Worm (Caenorhabditis elegans) whole organism, midembryonic: ENCODE data around the gene T03F6.4.

Experiments used
- T22C8.4 ChIP-seq: fragments of 200-800 bp; sonication (Bioruptor generic); IDR thresholded peaks from 2 replicates; pipeline ENCODE4 v1.3.6; 2022; ENCODE audit warnings: missing genetic modification characterization, missing compliant biosample characterization
- cog-1 ChIP-seq: sonication (generic microtip); optimal IDR thresholded peaks from 2 replicates; lab custom pipeline; 2016; ENCODE audit warnings: missing genetic modification characterization, missing compliant biosample characterization
- flt-1 ChIP-seq: fragments of 200-800 bp; sonication (Bioruptor generic); IDR thresholded peaks from 2 replicates; pipeline ENCODE4 v1.3.6; 2022; ENCODE audit warnings: missing genetic modification characterization, missing compliant biosample characterization
- klf-2 ChIP-seq: fragments of 200-800 bp; sonication (Bioruptor generic); conservative IDR thresholded peaks from 2 replicates; pipeline ENCODE4 v1.3.6; 2022; ENCODE audit warnings: missing genetic modification reagents, missing genetic modification characterization, missing compliant biosample characterization
- med-1 ChIP-seq: sonication (generic microtip); optimal IDR thresholded peaks from 2 replicates; lab custom pipeline; 2017; ENCODE audit warnings: missing genetic modification characterization, mild to moderate bottlenecking, missing compliant biosample characterization, antibody characterized with exemption, missing genetic modification reagents; ENCODE audit not compliant: insufficient read depth
- ref-1 ChIP-seq: fragments of 200-800 bp; sonication (Bioruptor generic); conservative IDR thresholded peaks from 2 replicates; pipeline ENCODE4 v1.3.6; 2022; ENCODE audit warnings: missing genetic modification reagents, missing genetic modification characterization, missing compliant biosample characterization
- ztf-23 ChIP-seq: fragments of 200-800 bp; sonication (Bioruptor generic); IDR thresholded peaks from 2 replicates; pipeline ENCODE4 v1.3.6; 2022; ENCODE audit warnings: missing genetic modification reagents, missing genetic modification characterization, missing compliant biosample characterization
- ztf-29 ChIP-seq: fragments of 200-800 bp; sonication (Bioruptor generic); IDR thresholded peaks from 2 replicates; pipeline ENCODE4 v1.3.6; 2022; ENCODE audit warnings: missing genetic modification reagents, missing genetic modification characterization, missing compliant biosample characterization

DNA sequence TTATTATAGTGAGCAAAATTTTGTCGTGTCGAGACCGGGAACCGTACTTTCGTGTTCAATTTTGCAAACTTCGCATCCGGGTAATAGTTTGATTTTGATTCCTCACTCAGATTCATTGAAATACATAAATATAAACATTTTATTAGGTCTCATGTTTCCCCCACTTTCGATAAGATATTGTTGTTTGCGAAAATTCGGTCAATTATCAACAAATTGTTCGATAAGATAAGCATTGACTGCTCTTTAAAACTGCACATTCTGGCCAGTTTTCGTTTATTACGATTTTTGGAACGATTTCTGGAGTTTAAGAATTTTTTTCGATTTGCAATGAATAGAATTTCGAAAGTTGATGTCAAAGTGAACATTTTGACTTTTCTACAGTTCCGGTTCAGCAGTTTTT lies 2.7 kb downstream of the T03F6.4 start:
- no peak for TF ChIP-seq ztf-29 (GFP tag; lab: Robert Waterston, UW)
- no peak for TF ChIP-seq ref-1 (GFP tag; lab: Robert Waterston, UW)
- no peak for TF ChIP-seq cog-1
- TF ChIP-seq flt-1 (GFP tag; lab: Robert Waterston, UW) = no peak
- no peak for TF ChIP-seq med-1 (GFP tag; lab: Kevin White, UChicago)
- TF ChIP-seq ztf-23 (GFP tag; lab: Robert Waterston, UW) = no peak
- no peak for TF ChIP-seq klf-2
- TF ChIP-seq T22C8.4 (GFP tag; lab: Robert Waterston, UW) = no peak
